Fruit fly (Drosophila melanogaster): Measurements from ENCODE around the gene CG4278.

DNA sequence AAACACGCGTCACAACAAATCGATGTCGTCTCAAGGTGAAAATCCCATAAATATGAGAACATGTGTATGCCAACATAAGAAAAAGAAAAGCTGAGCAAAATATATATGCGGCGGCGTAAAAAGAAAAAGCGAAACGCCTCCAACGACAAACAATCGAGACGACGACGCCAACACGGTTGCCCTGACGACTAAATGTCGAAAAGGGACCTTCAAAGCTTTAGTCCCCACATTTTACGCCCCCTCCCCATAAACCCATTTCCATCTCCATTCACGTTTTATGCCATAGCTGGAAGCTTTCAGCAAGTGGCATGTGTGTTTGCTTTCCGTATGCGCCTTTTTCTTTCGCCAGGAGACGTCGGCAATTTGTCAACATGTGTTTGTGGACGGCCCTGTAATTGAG lies 48.9 kb upstream of the CG4278 start:
- TF ChIP-seq EcR (GFP tag; optimal IDR thresholded peaks at IDR 0.05) (no peak), psq (optimal IDR thresholded peaks at IDR 0.05) (no peak)
